Worm (Caenorhabditis elegans) whole organism, L2 larva: ENCODE results near the gene elo-9.

Experiments used
- R02D3.7 ChIP-seq: fragments of 150-350 bp; optimal IDR thresholded peaks from 2 replicates; lab custom pipeline; 2014; ENCODE audit warnings: missing biosample characterization, missing genetic modification characterization
- alr-1 ChIP-seq: fragments of 150-350 bp; optimal IDR thresholded peaks from 2 replicates; lab custom pipeline; 2014; ENCODE audit warnings: missing biosample characterization, missing genetic modification characterization
- ama-1 ChIP-seq: fragments of 150-350 bp; optimal IDR thresholded peaks from 2 replicates; lab custom pipeline; 2018; ENCODE audit warnings: inconsistent platforms
- ceh-16 ChIP-seq: fragments of 150-350 bp; optimal IDR thresholded peaks from 2 replicates; lab custom pipeline; 2014; ENCODE audit warnings: missing biosample characterization, missing genetic modification characterization
- crh-2 ChIP-seq: sonication (generic microtip); optimal IDR thresholded peaks from 2 replicates; lab custom pipeline; 2017; ENCODE audit warnings: missing biosample characterization, missing genetic modification characterization
- elt-3 ChIP-seq: sonication (generic microtip); optimal IDR thresholded peaks from 2 replicates; lab custom pipeline; 2017; ENCODE audit warnings: missing biosample characterization, missing genetic modification characterization
- lin-11 ChIP-seq: fragments of 150-350 bp; sonication (generic microtip); optimal IDR thresholded peaks from 2 replicates; lab custom pipeline; 2014; ENCODE audit warnings: missing biosample characterization, missing genetic modification characterization, inconsistent platforms, mixed read lengths
- lin-13 ChIP-seq: fragments of 150-350 bp; optimal IDR thresholded peaks from 2 replicates; lab custom pipeline; 2014; ENCODE audit warnings: missing biosample characterization, missing genetic modification reagents, missing genetic modification characterization
- nhr-12 ChIP-seq: fragments of 150-350 bp; optimal IDR thresholded peaks from 2 replicates; lab custom pipeline; 2014; ENCODE audit warnings: missing biosample characterization, missing genetic modification characterization
- skn-1 ChIP-seq: sonication (generic microtip); optimal IDR thresholded peaks from 2 replicates; lab custom pipeline; 2017; ENCODE audit warnings: missing biosample characterization, missing genetic modification characterization
- sma-3 ChIP-seq: sonication (generic microtip); optimal IDR thresholded peaks from 2 replicates; lab custom pipeline; 2016; ENCODE audit warnings: missing genetic modification reagents, missing genetic modification characterization, missing compliant biosample characterization
- unc-62 ChIP-seq: fragments of 150-350 bp; optimal IDR thresholded peaks from 2 replicates; lab custom pipeline; 2014; ENCODE audit warnings: missing biosample characterization, missing genetic modification reagents, missing genetic modification characterization

DNA sequence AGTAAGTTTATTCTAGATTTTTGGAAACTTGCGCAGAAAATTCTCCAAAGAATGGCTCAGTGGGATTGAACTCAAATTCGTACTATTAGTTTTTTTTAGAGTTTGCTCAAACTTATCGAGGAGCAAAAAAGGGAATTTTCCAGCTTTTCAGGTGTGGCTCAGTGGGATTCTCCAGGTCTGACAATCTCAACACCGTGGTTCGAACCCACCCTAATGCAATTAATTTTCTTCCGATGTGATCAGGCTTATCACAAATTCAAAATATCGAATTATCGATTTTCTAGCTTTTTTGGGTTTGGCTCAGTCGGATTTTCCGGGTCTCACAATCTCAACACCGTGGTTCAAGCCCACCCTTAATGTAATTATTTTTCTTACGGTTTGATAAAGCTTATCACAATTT lies 2.5 kb upstream of the elo-9 start:
- TF ChIP-seq lin-13 (no peak), lin-11 (no peak), ceh-16 (tag; lab: Kevin White, UChicago) (no peak), unc-62 (GFP tag; lab: Kevin White, UChicago) (no peak), sma-3 (GFP tag; lab: Kevin White, UChicago) (no peak), skn-1 (tag; lab: Kevin White, UChicago) (no peak), crh-2 (no peak), nhr-12 (tag; lab: Kevin White, UChicago) (no peak), R02D3.7 (tag; lab: Kevin White, UChicago) (no peak), ama-1 (no peak), alr-1 (tag; lab: Kevin White, UChicago) (no peak), elt-3 (tag; lab: Kevin White, UChicago) (no peak)
